Worm (Caenorhabditis elegans) whole organism, L4 larva: ENCODE measurements around the gene T08D10.5.

ENCODE experiments used
- ama-1 ChIP-seq: fragments of 150-350 bp; optimal IDR thresholded peaks from 2 replicates; lab custom pipeline; 2014; ENCODE audit warnings: inconsistent platforms, mixed read lengths
- nhr-237 ChIP-seq: sonication (generic microtip); optimal IDR thresholded peaks from 2 replicates; lab custom pipeline; 2017; ENCODE audit warnings: missing biosample characterization, missing genetic modification characterization
- nhr-41 ChIP-seq: fragments of 200-800 bp; sonication (Bioruptor generic); IDR thresholded peaks from 2 replicates; pipeline ENCODE4 v1.3.6; 2022; ENCODE audit warnings: missing genetic modification reagents, missing genetic modification characterization, missing compliant biosample characterization
- nhr-6 ChIP-seq: fragments of 150-350 bp; optimal IDR thresholded peaks from 2 replicates; lab custom pipeline; 2014; ENCODE audit warnings: missing biosample characterization, missing genetic modification characterization
- nhr-76 ChIP-seq: fragments of 150-350 bp; optimal IDR thresholded peaks from 2 replicates; lab custom pipeline; 2014; ENCODE audit warnings: missing biosample characterization, missing genetic modification characterization
- sdz-12 ChIP-seq: fragments of 200-800 bp; sonication (Bioruptor generic); optimal IDR thresholded peaks from 2 replicates; lab custom pipeline; 2018; ENCODE audit warnings: mild to moderate bottlenecking, missing genetic modification characterization, missing compliant biosample characterization
- skn-1 ChIP-seq: fragments of 150-350 bp; optimal IDR thresholded peaks from 2 replicates; lab custom pipeline; 2014; ENCODE audit warnings: missing biosample characterization, missing genetic modification characterization
- unc-39 ChIP-seq: sonication (generic microtip); optimal IDR thresholded peaks from 2 replicates; lab custom pipeline; 2017; ENCODE audit warnings: missing biosample characterization, missing genetic modification characterization

ce11 chrX:11957246-11957645 lies at the start of gene T08D10.5:
- TF ChIP-seq nhr-237 (tag; lab: Kevin White, UChicago) (no peak), nhr-41 (GFP tag; lab: Robert Waterston, UW) (no peak), skn-1 (tag; lab: Kevin White, UChicago) (no peak), sdz-12 (GFP tag; lab: Kevin White, UChicago) (no peak), nhr-76 (tag; lab: Kevin White, UChicago) (no peak), ama-1 (lab: Kevin White, UChicago) (no peak), unc-39 (tag; lab: Kevin White, UChicago) (no peak), nhr-6 (tag; lab: Kevin White, UChicago) (no peak)
